Fruit fly (Drosophila melanogaster): ENCODE data around the gene CG4995.

The CG4995 gene

DNA sequence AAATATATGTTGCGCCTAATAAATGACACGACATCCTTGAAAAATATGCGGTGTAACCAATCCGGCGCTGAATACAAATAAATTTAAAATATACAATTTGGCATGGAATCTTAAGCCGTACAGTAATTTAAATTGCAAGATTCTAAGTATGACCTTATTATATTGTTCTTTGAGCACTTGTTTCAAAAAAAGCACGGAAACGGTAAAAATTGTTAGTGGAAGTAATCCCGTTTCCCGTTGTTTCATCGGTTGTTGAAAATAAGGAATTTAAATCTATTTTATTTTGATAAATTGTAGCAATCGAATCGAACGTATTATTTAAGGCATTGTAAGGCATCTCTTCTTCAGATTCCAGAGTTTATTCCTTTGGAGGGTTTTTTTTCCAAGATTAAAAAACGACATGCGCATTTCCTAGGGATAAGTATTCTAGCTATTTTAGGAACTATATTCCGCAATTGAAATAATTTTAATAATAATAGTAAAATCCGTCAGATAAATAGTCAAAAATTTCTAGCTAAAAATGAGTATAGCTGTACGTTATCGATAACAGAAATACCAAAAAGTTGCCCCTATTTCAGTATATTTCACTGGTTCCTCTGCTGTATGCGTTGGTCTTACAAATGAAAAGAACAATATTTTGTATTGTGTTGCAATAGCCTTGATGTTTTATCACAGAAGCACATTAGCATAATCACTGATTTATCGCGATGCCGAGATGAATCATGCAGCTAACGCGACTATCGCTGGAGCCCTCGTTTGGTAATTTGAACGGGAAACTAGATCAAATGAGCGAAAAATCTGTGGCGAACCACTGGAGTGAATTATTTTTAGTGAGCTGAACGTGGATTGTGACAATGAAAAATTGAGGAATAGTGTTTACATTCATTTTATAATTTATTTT is 11.1 kb downstream of the CG4995 start, which contains the start of gene GATAd (continued):
- TF ChIP-seq CG16863 (GFP tag; optimal IDR thresholded peaks at IDR 0.05) (no peak), sd (tag; optimal IDR thresholded peaks at IDR 0.05) (no peak), CG12299 (tag; optimal IDR thresholded peaks at IDR 0.05) (peak; percentile 28), hth (optimal IDR thresholded peaks at IDR 0.05) (no peak), Atf3 (GFP tag; optimal IDR thresholded peaks at IDR 0.05) (no peak), Fer3 (tag; optimal IDR thresholded peaks at IDR 0.05) (no peak), ci (GFP tag; IDR thresholded peaks at IDR 0.05) (no peak), nerfin-2 (GFP tag; IDR thresholded peaks at IDR 0.05; ENCODE audit: partially characterized antibody) (no peak), unc-4 (GFP tag; IDR thresholded peaks at IDR 0.05; ENCODE audit: partially characterized antibody) (no peak; the same call in 1 of the 2 replicates), stwl (tag; optimal IDR thresholded peaks at IDR 0.05) (peak; percentile 34), CG17385 (GFP tag; optimal IDR thresholded peaks at IDR 0.05) (no peak), CG31441 (GFP tag; IDR thresholded peaks at IDR 0.05) (no peak), ato (GFP tag; IDR thresholded peaks at IDR 0.05; ENCODE audit: partially characterized antibody) (no peak), Asciz (GFP tag; optimal IDR thresholded peaks at IDR 0.05) (no peak), Ssrp (tag; optimal IDR thresholded peaks at IDR 0.05) (no peak), CG7963 (GFP tag; IDR thresholded peaks at IDR 0.05; ENCODE audit: partially characterized antibody) (0 out of 3 replicates have a peak, but pooled peaks have one; percentile 13), CG8281 (tag; optimal IDR thresholded peaks at IDR 0.05) (peak; percentile 79), bab2 (GFP tag; optimal IDR thresholded peaks at IDR 0.05) (no peak), gsb-n (tag; optimal IDR thresholded peaks at IDR 0.05) (no peak), CG16813 (GFP tag; IDR thresholded peaks at IDR 0.05; ENCODE audit: partially characterized antibody) (no peak), Hey (tag; optimal IDR thresholded peaks at IDR 0.05) (no peak), CG17186 (GFP tag; optimal IDR thresholded peaks at IDR 0.05) (no peak), CG6683 (GFP tag; optimal IDR thresholded peaks at IDR 0.05) (no peak), Scr (GFP tag; IDR thresholded peaks at IDR 0.05; ENCODE audit: partially characterized antibody) (peak; percentile 37), stc (GFP tag; IDR thresholded peaks at IDR 0.05) (no peak), ase (GFP tag; IDR thresholded peaks at IDR 0.05) (no peak), usp (GFP tag; optimal IDR thresholded peaks at IDR 0.05) (no peak), Mes4 (GFP tag; optimal IDR thresholded peaks at IDR 0.05) (no peak), lov (optimal IDR thresholded peaks at IDR 0.05) (no peak), lov (GFP tag; IDR thresholded peaks at IDR 0.05) (no peak), Fer1 (GFP tag; optimal IDR thresholded peaks at IDR 0.05) (no peak), tll (GFP tag; optimal IDR thresholded peaks at IDR 0.05) (no peak), onecut (GFP tag; IDR thresholded peaks at IDR 0.05) (no peak), Six4 (GFP tag; optimal IDR thresholded peaks at IDR 0.05) (no peak), CG3838 (GFP tag; optimal IDR thresholded peaks at IDR 0.05) (no peak), CG3065 (GFP tag; optimal IDR thresholded peaks at IDR 0.05) (no peak), CG14860 (GFP tag; IDR thresholded peaks at IDR 0.05; ENCODE audit: partially characterized antibody) (no peak), CG6791 (GFP tag; IDR thresholded peaks at IDR 0.05; ENCODE audit: partially characterized antibody) (no peak), lmd (GFP tag; IDR thresholded peaks at IDR 0.05) (no peak), CG4424 (GFP tag; optimal IDR thresholded peaks at IDR 0.05) (no peak), Ravus (GFP tag; IDR thresholded peaks at IDR 0.05) (no peak), pita (GFP tag; optimal IDR thresholded peaks at IDR 0.05) (no peak), D19A (tag; optimal IDR thresholded peaks at IDR 0.05) (peak; percentile 2), pros (GFP tag; optimal IDR thresholded peaks at IDR 0.05) (no peak), seq (GFP tag; IDR thresholded peaks at IDR 0.05) (no peak), mirr (GFP tag; optimal IDR thresholded peaks at IDR 0.05) (no peak), CG34224 (GFP tag; IDR thresholded peaks at IDR 0.05; ENCODE audit: partially characterized antibody) (no peak), CG7372 (GFP tag; IDR thresholded peaks at IDR 0.05) (no peak), bowl (GFP tag; IDR thresholded peaks at IDR 0.05) (no peak)
